Fruit fly (Drosophila melanogaster) whole organism, pupa: ENCODE results near the gene CG8620.

Source experiments
- CG12605 ChIP-seq: fragments of 200-800 bp; sonication (Bioruptor generic); IDR thresholded peaks from 2 replicates; pipeline ENCODE4 v1.3.6; 2022; ENCODE audit warnings: missing biosample characterization, missing genetic modification characterization
- CG32121 ChIP-seq: fragments of 200-800 bp; sonication (Bioruptor generic); IDR thresholded peaks from 2 replicates; pipeline ENCODE4 v1.3.6; 2022; ENCODE audit warnings: missing biosample characterization, missing genetic modification characterization
- CG8159 ChIP-seq: fragments of 200-800 bp; sonication (Bioruptor generic); optimal IDR thresholded peaks from 3 replicates; lab custom pipeline; 2018; ENCODE audit warnings: missing biosample characterization, mild to moderate bottlenecking, missing genetic modification characterization, moderate library complexity
- Pif1A ChIP-seq: fragments of 200-800 bp; sonication (Bioruptor generic); optimal IDR thresholded peaks from 3 replicates; lab custom pipeline; 2016; ENCODE audit warnings: missing biosample characterization, missing genetic modification characterization

dm6 chr3L:7115944-7116343 lies 42.0 kb upstream of the CG8620 start:
- no peak for TF ChIP-seq Pif1A (GFP tag; lab: Kevin White, UChicago)
- TF ChIP-seq CG8159 (tag; lab: Kevin White, UChicago) = no peak
- no peak for TF ChIP-seq CG12605 (GFP tag; lab: Robert Waterston, UW)
- TF ChIP-seq CG32121 = no peak
